Worm (Caenorhabditis elegans) whole organism, L1 larva: ENCODE results near the gene srw-87.
A peak's percentile ranks its signal among the peaks of the same experiment; 100 is the strongest.
"Not testable (repeated sequence)": the region's sequence is repeated elsewhere in the genome, so short reads cannot be mapped to it uniquely, and the experiment has no call there.

Experiments used
- F16B12.6 ChIP-seq: fragments of 150-350 bp; optimal IDR thresholded peaks from 2 replicates; lab custom pipeline; 2014; ENCODE audit warnings: missing biosample characterization, missing genetic modification characterization
- alr-1 ChIP-seq: fragments of 200-800 bp; sonication (Bioruptor generic); optimal IDR thresholded peaks from 2 replicates; lab custom pipeline; 2018; ENCODE audit warnings: borderline replicate concordance, mild to moderate bottlenecking, missing genetic modification characterization, missing compliant biosample characterization
- ceh-63 ChIP-seq: fragments of 200-800 bp; sonication (Bioruptor generic); optimal IDR thresholded peaks from 2 replicates; lab custom pipeline; 2018; ENCODE audit warnings: mild to moderate bottlenecking, missing genetic modification characterization, missing compliant biosample characterization
- ceh-88 ChIP-seq: fragments of 200-800 bp; sonication (Bioruptor generic); IDR thresholded peaks from 2 replicates; pipeline ENCODE4 v1.3.6; 2022; ENCODE audit warnings: missing genetic modification characterization, missing compliant biosample characterization
- efl-1 ChIP-seq, 4 experiments: fragments of 150-350 bp; optimal IDR thresholded peaks in 3 of 4; peaks in 1 of 4; 1 replicate in 1 of 4; 2 replicates in 3 of 4; lab custom pipeline; 2014; ENCODE audit warnings: missing biosample characterization in 2 of 4, missing genetic modification characterization in 2 of 4, missing genetic modification reagents in 2 of 4
- egl-13 ChIP-seq: sonication (generic microtip); optimal IDR thresholded peaks from 2 replicates; lab custom pipeline; 2016; ENCODE audit warnings: missing genotype, missing genetic modification reagents, missing genetic modification characterization, missing compliant biosample characterization
- egl-27 ChIP-seq, 2 experiments: fragments of 150-350 bp in 1 of 2; sonication (generic microtip); optimal IDR thresholded peaks; 3 replicates each; lab custom pipeline; 2017 to 2018; ENCODE audit warnings: missing biosample characterization in 2 of 2, missing genetic modification characterization in 2 of 2, missing genetic modification reagents in 2 of 2
- elt-3 ChIP-seq, 6 experiments: fragments of 150-350 bp in 1 of 6; sonication (generic microtip); optimal IDR thresholded peaks; 2 replicates each; lab custom pipeline; 2017 to 2018; ENCODE audit warnings: missing biosample characterization in 6 of 6, missing genetic modification characterization in 6 of 6, inconsistent platforms in 1 of 6
- fos-1 ChIP-seq: fragments of 150-350 bp; optimal IDR thresholded peaks from 2 replicates; lab custom pipeline; 2014; ENCODE audit warnings: missing biosample characterization, missing genetic modification characterization
- jun-1 ChIP-seq: fragments of 150-350 bp; optimal IDR thresholded peaks from 2 replicates; lab custom pipeline; 2014; ENCODE audit warnings: missing biosample characterization, missing genetic modification reagents, missing genetic modification characterization
- lin-13 ChIP-seq: fragments of 150-350 bp; optimal IDR thresholded peaks from 2 replicates; lab custom pipeline; 2014; ENCODE audit warnings: missing biosample characterization, missing genetic modification reagents, missing genetic modification characterization
- lin-15B ChIP-seq: fragments of 150-350 bp; sonication (generic microtip); optimal IDR thresholded peaks from 3 replicates; lab custom pipeline; 2014; ENCODE audit warnings: missing biosample characterization, missing genetic modification characterization
- lir-3 ChIP-seq: sonication (generic microtip); optimal IDR thresholded peaks from 2 replicates; lab custom pipeline; 2016; ENCODE audit warnings: mild to moderate bottlenecking, missing genetic modification characterization, moderate library complexity, missing compliant biosample characterization; ENCODE audit not compliant: poor library complexity
- mep-1 ChIP-seq: fragments of 150-350 bp; optimal IDR thresholded peaks from 2 replicates; lab custom pipeline; 2014; ENCODE audit warnings: missing biosample characterization, missing genetic modification characterization
- nhr-11 ChIP-seq: fragments of 150-350 bp; optimal IDR thresholded peaks from 2 replicates; lab custom pipeline; 2014; ENCODE audit warnings: missing biosample characterization, missing genetic modification characterization
- rnt-1 ChIP-seq: sonication (generic microtip); optimal IDR thresholded peaks from 2 replicates; lab custom pipeline; 2016; ENCODE audit warnings: mild to moderate bottlenecking, missing genetic modification characterization, moderate library complexity, missing compliant biosample characterization
- skn-1 ChIP-seq: fragments of 150-350 bp; optimal IDR thresholded peaks from 2 replicates; lab custom pipeline; 2014; ENCODE audit warnings: missing biosample characterization, missing genetic modification characterization
- snpc-4 ChIP-seq: fragments of 150-350 bp; optimal IDR thresholded peaks from 2 replicates; lab custom pipeline; 2014; ENCODE audit warnings: missing biosample characterization, missing genetic modification characterization
- sptf-1 ChIP-seq: fragments of 150-350 bp; optimal IDR thresholded peaks from 2 replicates; lab custom pipeline; 2014; ENCODE audit warnings: missing biosample characterization, missing genetic modification characterization
- tlp-1 ChIP-seq: fragments of 150-350 bp; optimal IDR thresholded peaks from 2 replicates; lab custom pipeline; 2014; ENCODE audit warnings: missing biosample characterization, missing genetic modification characterization

Gene srw-87

DNA sequence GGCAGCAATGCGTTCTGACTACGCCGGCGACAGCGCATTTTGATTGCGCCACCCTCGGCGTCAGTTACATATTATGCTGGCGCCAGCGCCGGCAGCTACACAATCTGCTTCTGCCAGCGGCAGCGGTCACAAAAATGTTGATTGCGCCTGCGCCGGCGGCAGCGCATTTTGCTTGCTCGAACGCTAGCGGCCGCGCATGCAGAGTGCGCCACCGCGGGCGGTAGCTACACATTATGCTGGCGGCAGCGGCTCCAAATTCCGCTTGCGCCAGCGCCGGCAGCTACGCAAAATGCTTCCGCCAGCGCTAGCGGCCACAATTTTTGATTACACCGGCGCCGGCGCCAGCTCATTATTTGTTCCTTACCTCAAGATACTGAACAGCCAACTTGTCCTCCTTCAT is 40.8 kb downstream of the srw-87 start:
- TF ChIP-seq skn-1 (tag; lab: Kevin White, UChicago) (no peak), lin-15B (tag; lab: Kevin White, UChicago) (no peak)

DNA sequence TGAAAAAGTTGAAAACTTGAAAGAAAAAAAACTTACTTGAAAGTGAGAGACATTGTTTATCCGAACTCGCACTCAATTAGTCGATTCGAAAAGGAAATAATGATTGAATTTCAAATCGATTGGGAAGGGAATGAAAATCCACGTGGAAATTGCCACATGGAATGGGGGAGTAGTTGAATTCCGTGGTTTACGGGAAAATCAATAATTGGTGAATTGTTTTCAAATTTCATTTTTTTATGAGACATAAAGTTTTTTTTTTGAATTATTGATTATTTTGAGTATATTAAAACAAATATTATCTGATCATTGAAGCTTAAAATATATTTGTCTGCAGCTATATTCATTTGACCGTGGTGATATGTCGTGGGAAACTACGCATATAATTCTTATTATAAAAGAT is 41.4 kb downstream of the srw-87 start, which contains the start of gene F13A7.1:
Gene F13A7.1 (minus strand): TSS at position 101 of the 400 bp plus-strand sequence.
- no peak for TF ChIP-seq F16B12.6 (tag; lab: Kevin White, UChicago)
- TF ChIP-seq mep-1 (tag; lab: Kevin White, UChicago), result no peak
- no peak for TF ChIP-seq alr-1 (tag; lab: Kevin White, UChicago)
- no peak for TF ChIP-seq lir-3 (tag; lab: Kevin White, UChicago)
- TF ChIP-seq egl-27 (tag; optimal IDR thresholded peaks at IDR 0.05; lab: Kevin White, UChicago), result no peak
- TF ChIP-seq jun-1, result no peak
- no peak for TF ChIP-seq rnt-1 (tag; lab: Kevin White, UChicago)
- TF ChIP-seq lin-13 (GFP tag; lab: Kevin White, UChicago), result no peak
- no peak for TF ChIP-seq snpc-4 (tag; lab: Kevin White, UChicago)
- TF ChIP-seq tlp-1 (tag; lab: Kevin White, UChicago), result no peak
- no peak for TF ChIP-seq ceh-88
- no peak for TF ChIP-seq ceh-63 (GFP tag; lab: Kevin White, UChicago)
- no peak for TF ChIP-seq elt-3 (tag; optimal IDR thresholded peaks at IDR 0.05; lab: Kevin White, UChicago)
- TF ChIP-seq sptf-1 (tag; lab: Kevin White, UChicago), result no peak
- no peak for TF ChIP-seq nhr-11 (tag; lab: Kevin White, UChicago)
- TF ChIP-seq fos-1 (tag; lab: Kevin White, UChicago), result no peak
- TF ChIP-seq, all 84 proteins: peak for 0

DNA sequence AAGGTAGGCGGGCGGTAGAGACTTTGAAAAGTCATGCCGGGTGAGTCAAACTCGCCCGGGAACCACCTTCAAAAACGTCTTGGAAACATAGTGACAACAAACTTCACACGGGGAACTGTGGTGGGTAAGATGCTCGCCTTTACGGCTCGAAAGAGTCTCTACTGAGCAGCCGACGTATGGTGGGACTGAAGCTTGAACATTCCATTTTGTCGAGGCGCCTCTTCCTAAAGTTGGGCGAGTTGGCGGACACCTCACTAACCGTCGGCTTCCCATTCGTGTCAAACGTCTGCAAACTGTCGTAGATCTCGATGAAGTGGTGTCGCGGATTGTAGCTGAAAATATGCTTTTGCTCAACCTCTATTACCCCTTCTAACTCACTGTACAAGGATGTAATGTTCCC is 46.5 kb downstream of the srw-87 start:
- no peak for TF ChIP-seq nhr-11 (tag; lab: Kevin White, UChicago)
- TF ChIP-seq efl-1 (optimal IDR thresholded peaks at IDR 0.05; lab: Kevin White, UChicago), result no peak
- TF ChIP-seq efl-1 (GFP tag; optimal IDR thresholded peaks at IDR 0.05 in 1 of 2; lab: Kevin White, UChicago), result peak in 1 of 2 experiments; percentile 58

DNA sequence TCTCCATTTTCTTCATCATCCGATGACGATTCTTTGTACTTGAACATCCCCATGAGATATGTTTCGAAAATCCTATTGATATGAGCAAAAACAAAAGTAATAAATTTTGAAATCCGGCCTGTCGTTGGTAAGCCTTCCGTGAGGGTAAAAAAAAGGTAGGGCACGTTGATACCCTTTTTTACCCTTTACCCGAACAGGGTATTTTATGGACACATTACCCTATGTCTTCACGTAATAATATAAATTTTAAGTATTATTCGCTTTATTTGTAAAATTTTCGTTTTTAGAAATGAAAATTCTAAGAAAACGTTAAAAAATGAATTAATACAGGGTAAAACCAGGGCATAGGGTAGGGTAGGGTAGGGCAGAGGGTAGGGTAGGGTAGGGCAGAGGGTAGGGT is 47.3 kb downstream of the srw-87 start, which contains the start of gene F13A7.7:
Gene F13A7.7 (minus strand): TSS at position 101 of the 400 bp plus-strand sequence.
- not testable (repeated sequence) for TF ChIP-seq egl-13 (tag; lab: Kevin White, UChicago); nhr-11 (tag; lab: Kevin White, UChicago); ceh-63 (GFP tag; lab: Kevin White, UChicago)
